Fruit fly (Drosophila melanogaster): ENCODE results near the gene MAPk-Ak2.

Gene MAPk-Ak2

DNA sequence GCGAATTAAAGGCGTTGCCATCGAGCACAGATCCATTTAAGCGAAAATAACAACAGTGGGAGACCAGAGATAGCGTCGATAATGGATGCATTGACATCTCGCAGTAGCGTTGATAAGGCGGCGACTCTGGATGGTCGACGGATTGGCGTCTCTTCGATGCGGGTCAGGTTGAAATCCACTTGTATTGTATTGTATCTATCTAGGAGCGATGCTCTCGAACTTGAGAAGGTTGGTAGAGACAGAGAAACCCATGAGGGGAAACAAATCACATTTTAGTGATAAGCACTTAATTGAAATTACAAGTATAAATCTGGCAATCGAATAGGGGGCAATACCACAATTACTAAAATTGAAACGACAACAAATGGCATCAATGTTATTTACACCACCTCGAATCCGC lies 40.4 kb downstream of the MAPk-Ak2 start:
- peak; percentile 97 for TF ChIP-seq svp (GFP tag)
- TF ChIP-seq fd59A (GFP tag; optimal IDR thresholded peaks at IDR 0.05): no peak
- TF ChIP-seq achi (GFP tag; optimal IDR thresholded peaks at IDR 0.05): no peak
- peak; percentile 55 for TF ChIP-seq Eip78C (GFP tag)

DNA sequence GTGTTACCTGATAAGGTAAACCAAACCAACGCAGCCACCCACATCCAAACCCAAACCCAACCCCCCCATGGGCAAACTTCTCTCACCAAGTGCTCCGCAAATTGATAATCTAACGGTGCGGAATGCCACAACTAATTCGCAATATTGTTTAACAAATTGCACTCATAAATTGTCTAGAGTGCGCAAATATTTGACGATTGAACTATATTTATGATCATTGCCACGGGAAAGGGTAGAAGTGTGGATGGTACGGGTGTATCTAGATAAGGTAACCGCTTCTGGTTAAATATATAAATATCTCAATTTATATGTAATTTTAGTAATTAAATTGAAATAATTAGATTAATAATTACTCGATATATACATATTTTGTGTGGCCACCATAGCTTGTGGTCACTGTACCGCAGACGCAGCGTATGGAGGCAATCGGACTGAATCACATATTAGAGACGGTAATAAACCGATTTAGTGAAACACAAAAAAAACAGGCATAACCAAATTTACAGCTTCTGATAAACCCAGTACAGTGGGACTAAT lies 45.5 kb downstream of the MAPk-Ak2 start:
- TF ChIP-seq CG8632 (GFP tag; optimal IDR thresholded peaks at IDR 0.05): no peak
- no peak for TF ChIP-seq CG6276 (GFP tag; optimal IDR thresholded peaks at IDR 0.05)
- TF ChIP-seq CG8119 (GFP tag; IDR thresholded peaks at IDR 0.05): peak; percentile 60; the same call in 1 of the 3 replicates
- TF ChIP-seq CG31627 (GFP tag; optimal IDR thresholded peaks at IDR 0.05): no peak
- no peak for TF ChIP-seq Eip93F (GFP tag; optimal IDR thresholded peaks at IDR 0.05)
- TF ChIP-seq CG34406 (GFP tag; optimal IDR thresholded peaks at IDR 0.05): peak; percentile 28
- peak; percentile 76 for TF ChIP-seq Eip78C (GFP tag)
- TF ChIP-seq Gug (GFP tag; IDR thresholded peaks at IDR 0.05): no peak
- peak; percentile 42; the same call in 1 of the 2 replicates for TF ChIP-seq CG11294 (GFP tag; IDR thresholded peaks at IDR 0.05)
- no peak for TF ChIP-seq Sox14 (GFP tag; optimal IDR thresholded peaks at IDR 0.05)
- no peak for TF ChIP-seq lz (GFP tag; optimal IDR thresholded peaks at IDR 0.05)
- TF ChIP-seq Smox (GFP tag; optimal IDR thresholded peaks at IDR 0.05): no peak
- peak; percentile 18 for TF ChIP-seq CG3919 (GFP tag; optimal IDR thresholded peaks at IDR 0.05)
- TF ChIP-seq CG10669 (GFP tag; optimal IDR thresholded peaks at IDR 0.05): no peak
- TF ChIP-seq cyc (GFP tag; optimal IDR thresholded peaks at IDR 0.05): no peak
- TF ChIP-seq Sox15 (GFP tag; optimal IDR thresholded peaks at IDR 0.05): no peak
- TF ChIP-seq Hr4 (GFP tag; optimal IDR thresholded peaks at IDR 0.05): peak; percentile 28
- no peak for TF ChIP-seq Eip75B (GFP tag; optimal IDR thresholded peaks at IDR 0.05)
- no peak for TF ChIP-seq Hr38 (GFP tag; optimal IDR thresholded peaks at IDR 0.05)
- no peak for TF ChIP-seq svp (GFP tag)
- TF ChIP-seq vri (GFP tag; optimal IDR thresholded peaks at IDR 0.05): peak; percentile 39
- no peak for TF ChIP-seq CG8319 (GFP tag; optimal IDR thresholded peaks at IDR 0.05)
- TF ChIP-seq CG9139 (GFP tag; optimal IDR thresholded peaks at IDR 0.05): no peak
- peak; percentile 72 for TF ChIP-seq eg (GFP tag; IDR thresholded peaks at IDR 0.05)
- TF ChIP-seq dsx (GFP tag; optimal IDR thresholded peaks at IDR 0.05; ENCODE audit: poor library complexity, severe bottlenecking): no peak
- peak; percentile 55; the same call in 2 of the 3 replicates for TF ChIP-seq CG6163 (GFP tag; IDR thresholded peaks at IDR 0.05)
- no peak for TF ChIP-seq CG6792 (GFP tag; optimal IDR thresholded peaks at IDR 0.05)
- TF ChIP-seq Met (GFP tag; optimal IDR thresholded peaks at IDR 0.05): no peak
- TF ChIP-seq topi (GFP tag; optimal IDR thresholded peaks at IDR 0.05): peak; percentile 15
- peak; percentile 9 for TF ChIP-seq Sox102F (GFP tag; optimal IDR thresholded peaks at IDR 0.05)
- peak; percentile 32 for TF ChIP-seq OdsH (GFP tag; optimal IDR thresholded peaks at IDR 0.05)
- no peak for TF ChIP-seq net (GFP tag; optimal IDR thresholded peaks at IDR 0.05)
- TF ChIP-seq pdm3 (GFP tag; optimal IDR thresholded peaks at IDR 0.05): peak; percentile 1
- TF ChIP-seq CG7368 (GFP tag; optimal IDR thresholded peaks at IDR 0.05): no peak
- peak; percentile 16 for TF ChIP-seq achi (GFP tag; optimal IDR thresholded peaks at IDR 0.05)
- no peak for TF ChIP-seq CG4318 (GFP tag; optimal IDR thresholded peaks at IDR 0.05)
- peak; percentile 33 for TF ChIP-seq CG32006 (GFP tag; optimal IDR thresholded peaks at IDR 0.05)
- TF ChIP-seq esn (GFP tag; optimal IDR thresholded peaks at IDR 0.05): peak; percentile 22
- no peak for TF ChIP-seq fkh (GFP tag; optimal IDR thresholded peaks at IDR 0.05)
- no peak for TF ChIP-seq CG10631 (GFP tag; optimal IDR thresholded peaks at IDR 0.05)
- peak in 1 of 2 experiments; percentile 14 for TF ChIP-seq salr (GFP tag; optimal IDR thresholded peaks at IDR 0.05)
- no peak for TF ChIP-seq CG6808 (GFP tag; optimal IDR thresholded peaks at IDR 0.05)
- TF ChIP-seq Ets96B (tag; optimal IDR thresholded peaks at IDR 0.05): no peak
- TF ChIP-seq CG15336 (GFP tag; IDR thresholded peaks at IDR 0.05): peak; percentile 67
- TF ChIP-seq CG6854 (GFP tag; optimal IDR thresholded peaks at IDR 0.05): no peak
- TF ChIP-seq acj6 (GFP tag; optimal IDR thresholded peaks at IDR 0.05): peak; percentile 5

All from whole organism, prepupa.